Worm (Caenorhabditis elegans) whole organism, L4/young adult: ENCODE data around the gene K11H12.6.

ENCODE experiments used
- W03F9.2 ChIP-seq: fragments of 150-350 bp; optimal IDR thresholded peaks from 2 replicates; lab custom pipeline; 2014; ENCODE audit warnings: missing biosample characterization, missing genetic modification characterization
- dao-5 ChIP-seq: sonication (generic microtip); optimal IDR thresholded peaks from 2 replicates; lab custom pipeline; 2016; ENCODE audit warnings: missing genotype, missing genetic modification characterization, moderate library complexity, missing compliant biosample characterization
- him-1 ChIP-seq: sonication (generic microtip); optimal IDR thresholded peaks from 2 replicates; lab custom pipeline; 2016; ENCODE audit warnings: missing genotype, missing genetic modification reagents, missing genetic modification characterization, missing compliant biosample characterization

DNA sequence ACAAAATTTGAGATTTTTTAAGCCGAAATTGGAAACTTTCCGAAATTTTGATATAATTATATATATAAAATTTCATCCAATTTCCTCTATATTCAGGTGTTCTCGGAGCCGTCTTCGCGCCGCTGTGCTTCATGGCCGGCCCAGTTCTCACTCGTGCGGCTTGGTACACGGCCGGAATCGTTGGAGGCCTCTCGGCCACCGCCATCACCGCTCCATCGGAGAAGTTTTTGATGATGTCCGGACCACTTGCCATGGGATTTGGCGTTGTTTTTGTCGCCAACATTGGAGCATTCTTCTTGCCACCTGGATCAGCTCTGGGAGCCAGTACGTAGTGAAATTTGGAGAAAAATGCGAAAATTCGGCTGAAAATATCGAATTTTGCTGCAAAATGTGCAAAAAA lies 10.0 kb upstream of the K11H12.6 start:
- TF ChIP-seq W03F9.2 (tag; lab: Kevin White, UChicago) (no peak), him-1 (no peak), dao-5 (no peak)
